Worm (Caenorhabditis elegans) whole organism, L1 larva: ENCODE results near the gene nlp-18.

Source experiments
- C16A3.4 ChIP-seq: fragments of 150-350 bp; optimal IDR thresholded peaks from 2 replicates; lab custom pipeline; 2014; ENCODE audit warnings: missing biosample characterization, missing genetic modification characterization
- blmp-1 ChIP-seq: fragments of 150-350 bp; optimal IDR thresholded peaks from 2 replicates; lab custom pipeline; 2014; ENCODE audit warnings: missing biosample characterization, missing genetic modification characterization
- ceh-82 ChIP-seq, 3 experiments: fragments of 150-350 bp in 1 of 3; sonication (generic microtip) in 2 of 3; optimal IDR thresholded peaks; 2 replicates each; lab custom pipeline; 2014 to 2017; ENCODE audit warnings: missing biosample characterization in 3 of 3, missing genetic modification characterization in 3 of 3
- ceh-88 ChIP-seq: fragments of 200-800 bp; sonication (Bioruptor generic); IDR thresholded peaks from 2 replicates; pipeline ENCODE4 v1.3.6; 2022; ENCODE audit warnings: missing genetic modification characterization, missing compliant biosample characterization
- dpl-1 ChIP-seq, 3 experiments: fragments of 150-350 bp in 2 of 3; sonication (generic microtip) in 1 of 3; optimal IDR thresholded peaks; 2 replicates each; lab custom pipeline; 2014 to 2017; ENCODE audit warnings: missing biosample characterization in 3 of 3, missing genetic modification characterization in 3 of 3, missing genetic modification reagents in 3 of 3
- dsc-1 ChIP-seq: sonication (generic microtip); optimal IDR thresholded peaks from 2 replicates; lab custom pipeline; 2016; ENCODE audit warnings: mild to moderate bottlenecking, missing genetic modification characterization, missing compliant biosample characterization
- efl-1 ChIP-seq, 4 experiments: fragments of 150-350 bp; optimal IDR thresholded peaks in 3 of 4; peaks in 1 of 4; 1 replicate in 1 of 4; 2 replicates in 3 of 4; lab custom pipeline; 2014; ENCODE audit warnings: missing biosample characterization in 2 of 4, missing genetic modification characterization in 2 of 4, missing genetic modification reagents in 2 of 4
- egl-13 ChIP-seq: sonication (generic microtip); optimal IDR thresholded peaks from 2 replicates; lab custom pipeline; 2016; ENCODE audit warnings: missing genotype, missing genetic modification reagents, missing genetic modification characterization, missing compliant biosample characterization
- egl-27 ChIP-seq, 2 experiments: fragments of 150-350 bp in 1 of 2; sonication (generic microtip); optimal IDR thresholded peaks; 3 replicates each; lab custom pipeline; 2017 to 2018; ENCODE audit warnings: missing biosample characterization in 2 of 2, missing genetic modification characterization in 2 of 2, missing genetic modification reagents in 2 of 2
- elt-3 ChIP-seq, 6 experiments: fragments of 150-350 bp in 1 of 6; sonication (generic microtip); optimal IDR thresholded peaks; 2 replicates each; lab custom pipeline; 2017 to 2018; ENCODE audit warnings: missing biosample characterization in 6 of 6, missing genetic modification characterization in 6 of 6, inconsistent platforms in 1 of 6
- fkh-8 ChIP-seq: sonication (generic microtip); optimal IDR thresholded peaks from 2 replicates; lab custom pipeline; 2016; ENCODE audit warnings: mild to moderate bottlenecking, missing genetic modification characterization, missing compliant biosample characterization
- grh-1 ChIP-seq: fragments of 200-800 bp; sonication (Bioruptor generic); IDR thresholded peaks from 2 replicates; pipeline ENCODE4 v1.3.6; 2022; ENCODE audit warnings: missing genetic modification reagents, missing genetic modification characterization, missing compliant biosample characterization
- hpl-2 ChIP-seq: fragments of 150-350 bp; optimal IDR thresholded peaks from 2 replicates; lab custom pipeline; 2014; ENCODE audit warnings: missing biosample characterization, missing genetic modification reagents, missing genetic modification characterization
- irx-1 ChIP-seq: sonication (generic microtip); optimal IDR thresholded peaks from 2 replicates; lab custom pipeline; 2016; ENCODE audit warnings: missing genetic modification characterization, missing compliant biosample characterization
- isw-1 ChIP-seq: fragments of 200-800 bp; sonication (Bioruptor generic); IDR thresholded peaks from 2 replicates; pipeline ENCODE4 v1.3.6; 2022; ENCODE audit warnings: missing genetic modification characterization, missing compliant biosample characterization
- lin-14 ChIP-seq: fragments of 200-800 bp; sonication (Bioruptor generic); optimal IDR thresholded peaks from 2 replicates; lab custom pipeline; 2018; ENCODE audit warnings: mild to moderate bottlenecking, missing genetic modification characterization, moderate library complexity, missing compliant biosample characterization
- lin-15B ChIP-seq: fragments of 150-350 bp; sonication (generic microtip); optimal IDR thresholded peaks from 3 replicates; lab custom pipeline; 2014; ENCODE audit warnings: missing biosample characterization, missing genetic modification characterization
- lin-35 ChIP-seq, 2 experiments: fragments of 150-350 bp; optimal IDR thresholded peaks; 2 replicates each; lab custom pipeline; 2014; ENCODE audit warnings: missing biosample characterization in 2 of 2, missing genetic modification characterization in 2 of 2, missing genetic modification reagents in 2 of 2
- lin-39 ChIP-seq: fragments of 150-350 bp; optimal IDR thresholded peaks from 2 replicates; lab custom pipeline; 2014; ENCODE audit warnings: missing biosample characterization, missing genetic modification reagents, missing genetic modification characterization
- lir-3 ChIP-seq: sonication (generic microtip); optimal IDR thresholded peaks from 2 replicates; lab custom pipeline; 2016; ENCODE audit warnings: mild to moderate bottlenecking, missing genetic modification characterization, moderate library complexity, missing compliant biosample characterization; ENCODE audit not compliant: poor library complexity
- lsy-2 ChIP-seq, 2 experiments: fragments of 150-350 bp; optimal IDR thresholded peaks; 2 replicates each; lab custom pipeline; 2014; ENCODE audit warnings: missing biosample characterization in 2 of 2, missing genetic modification characterization in 2 of 2
- mab-9 ChIP-seq: fragments of 200-800 bp; sonication (Bioruptor generic); IDR thresholded peaks from 2 replicates; pipeline ENCODE4 v1.3.6; 2022; ENCODE audit warnings: missing genetic modification reagents, missing genetic modification characterization, missing compliant biosample characterization
- mdl-1 ChIP-seq, 2 experiments: fragments of 150-350 bp; optimal IDR thresholded peaks; 2 replicates each; lab custom pipeline; 2014 to 2017; ENCODE audit warnings: missing biosample characterization in 2 of 2, missing genetic modification characterization in 2 of 2, inconsistent platforms in 1 of 2
- mep-1 ChIP-seq: fragments of 150-350 bp; optimal IDR thresholded peaks from 2 replicates; lab custom pipeline; 2014; ENCODE audit warnings: missing biosample characterization, missing genetic modification characterization
- nhr-20 ChIP-seq: sonication (generic microtip); optimal IDR thresholded peaks from 2 replicates; lab custom pipeline; 2016; ENCODE audit warnings: mild to moderate bottlenecking, missing genetic modification characterization, missing compliant biosample characterization
- nhr-237 ChIP-seq: fragments of 150-350 bp; optimal IDR thresholded peaks from 2 replicates; lab custom pipeline; 2014; ENCODE audit warnings: missing biosample characterization, missing genetic modification characterization
- nhr-47 ChIP-seq: sonication (generic microtip); optimal IDR thresholded peaks from 2 replicates; lab custom pipeline; 2016; ENCODE audit warnings: mild to moderate bottlenecking, missing genetic modification characterization, moderate library complexity, missing compliant biosample characterization
- nhr-71 ChIP-seq: sonication (generic microtip); optimal IDR thresholded peaks from 2 replicates; lab custom pipeline; 2016; ENCODE audit warnings: mild to moderate bottlenecking, missing genetic modification characterization, moderate library complexity, missing compliant biosample characterization
- nhr-76 ChIP-seq: sonication (generic microtip); optimal IDR thresholded peaks from 2 replicates; lab custom pipeline; 2017; ENCODE audit warnings: missing biosample characterization, missing genetic modification characterization
- nhr-84 ChIP-seq: sonication (generic microtip); optimal IDR thresholded peaks from 2 replicates; lab custom pipeline; 2017; ENCODE audit warnings: missing biosample characterization, missing genetic modification characterization
- nhr-85 ChIP-seq: sonication (generic microtip); peaks from one replicate; lab custom pipeline; 2016; ENCODE audit warnings: missing genetic modification characterization, inconsistent platforms, missing compliant biosample characterization
- nhr-90 ChIP-seq: sonication (generic microtip); optimal IDR thresholded peaks from 2 replicates; lab custom pipeline; 2016; ENCODE audit warnings: mild to moderate bottlenecking, missing genetic modification characterization, missing compliant biosample characterization; ENCODE audit not compliant: poor library complexity
- pax-3 ChIP-seq: fragments of 200-800 bp; sonication (Bioruptor generic); optimal IDR thresholded peaks from 2 replicates; lab custom pipeline; 2018; ENCODE audit warnings: mild to moderate bottlenecking, missing genetic modification characterization, moderate library complexity, missing compliant biosample characterization
- pqm-1 ChIP-seq: sonication (generic microtip); optimal IDR thresholded peaks from 3 replicates; lab custom pipeline; 2017; ENCODE audit warnings: missing biosample characterization, missing genetic modification characterization
- rnt-1 ChIP-seq: sonication (generic microtip); optimal IDR thresholded peaks from 2 replicates; lab custom pipeline; 2016; ENCODE audit warnings: mild to moderate bottlenecking, missing genetic modification characterization, moderate library complexity, missing compliant biosample characterization
- skn-1 ChIP-seq: fragments of 150-350 bp; optimal IDR thresholded peaks from 2 replicates; lab custom pipeline; 2014; ENCODE audit warnings: missing biosample characterization, missing genetic modification characterization
- snu-23 ChIP-seq: sonication (generic microtip); optimal IDR thresholded peaks from 2 replicates; lab custom pipeline; 2016; ENCODE audit warnings: missing genetic modification characterization, missing compliant biosample characterization
- sox-4 ChIP-seq: sonication (generic microtip); optimal IDR thresholded peaks from 2 replicates; lab custom pipeline; 2016; ENCODE audit warnings: missing genetic modification characterization, missing compliant biosample characterization
- swsn-7 ChIP-seq: sonication (generic microtip); optimal IDR thresholded peaks from 2 replicates; lab custom pipeline; 2016; ENCODE audit warnings: missing genetic modification characterization, missing compliant biosample characterization
- tbx-2 ChIP-seq: sonication (generic microtip); optimal IDR thresholded peaks from 2 replicates; lab custom pipeline; 2016; ENCODE audit warnings: missing genetic modification characterization, missing compliant biosample characterization
- tlp-1 ChIP-seq: fragments of 150-350 bp; optimal IDR thresholded peaks from 2 replicates; lab custom pipeline; 2014; ENCODE audit warnings: missing biosample characterization, missing genetic modification characterization
- unc-130 ChIP-seq: fragments of 150-350 bp; optimal IDR thresholded peaks from 2 replicates; lab custom pipeline; 2017; ENCODE audit warnings: missing biosample characterization, missing genetic modification characterization, inconsistent platforms
- xbp-1 ChIP-seq: sonication (generic microtip); optimal IDR thresholded peaks from 2 replicates; lab custom pipeline; 2016; ENCODE audit warnings: missing genetic modification characterization, missing compliant biosample characterization
- zag-1 ChIP-seq: fragments of 150-350 bp; optimal IDR thresholded peaks from 2 replicates; lab custom pipeline; 2014; ENCODE audit warnings: missing biosample characterization, missing genetic modification characterization
- zip-4 ChIP-seq: fragments of 200-800 bp; sonication (Bioruptor generic); optimal IDR thresholded peaks from 2 replicates; lab custom pipeline; 2018; ENCODE audit warnings: mild to moderate bottlenecking, missing genetic modification characterization, moderate library complexity, missing compliant biosample characterization

nlp-18 gene

ce11 chrII:11052526-11052925, 22.3 kb upstream of the nlp-18 start:
- TF ChIP-seq sox-4 (tag; lab: Kevin White, UChicago) = no peak
- no peak for TF ChIP-seq grh-1
- no peak for TF ChIP-seq nhr-76 (tag; lab: Kevin White, UChicago)
- TF ChIP-seq nhr-20 = no peak
- TF ChIP-seq snu-23 (GFP tag; lab: Kevin White, UChicago) = no peak
- no peak for TF ChIP-seq mab-9
- TF ChIP-seq rnt-1 (tag; lab: Kevin White, UChicago) = no peak
- TF ChIP-seq irx-1 (tag; lab: Kevin White, UChicago) = no peak
- no peak for TF ChIP-seq fkh-8 (tag; lab: Kevin White, UChicago)
- TF ChIP-seq nhr-237 (tag; lab: Kevin White, UChicago) = no peak
- no peak for TF ChIP-seq dsc-1
- no peak for TF ChIP-seq nhr-85
- TF ChIP-seq pax-3 (tag; lab: Kevin White, UChicago) = no peak
- no peak for TF ChIP-seq tlp-1 (tag; lab: Kevin White, UChicago)

DNA sequence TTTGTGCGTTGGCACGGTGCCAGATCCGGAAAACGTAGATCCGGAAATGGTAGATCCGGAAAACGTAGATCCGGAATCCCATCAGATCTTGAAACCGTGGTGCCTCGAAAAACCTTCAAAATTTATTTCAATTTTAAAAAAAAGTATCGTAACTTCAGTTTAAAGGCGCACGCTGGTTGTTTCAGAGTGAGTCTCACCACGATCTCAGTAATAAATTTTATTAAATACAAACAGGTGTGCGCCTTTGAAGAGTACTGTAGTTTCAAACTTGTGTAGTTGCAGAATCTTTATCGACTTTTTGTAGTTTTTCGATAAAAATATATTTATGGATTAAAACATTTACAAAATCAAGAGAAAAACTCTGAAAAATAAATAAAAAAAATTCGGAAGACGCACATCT, 20.5 kb upstream of the nlp-18 start:
- no peak for TF ChIP-seq zag-1 (tag; lab: Kevin White, UChicago)
- no peak for TF ChIP-seq egl-27 (tag; optimal IDR thresholded peaks at IDR 0.05; lab: Kevin White, UChicago)
- no peak for TF ChIP-seq nhr-76 (tag; lab: Kevin White, UChicago)
- no peak for TF ChIP-seq nhr-84 (tag; lab: Kevin White, UChicago)
- TF ChIP-seq efl-1 (optimal IDR thresholded peaks at IDR 0.05; lab: Kevin White, UChicago) = no peak
- no peak for TF ChIP-seq efl-1 (GFP tag; optimal IDR thresholded peaks at IDR 0.05 in 1 of 2; lab: Kevin White, UChicago)
- no peak for TF ChIP-seq ceh-88 (GFP tag; lab: Robert Waterston, UW)

DNA sequence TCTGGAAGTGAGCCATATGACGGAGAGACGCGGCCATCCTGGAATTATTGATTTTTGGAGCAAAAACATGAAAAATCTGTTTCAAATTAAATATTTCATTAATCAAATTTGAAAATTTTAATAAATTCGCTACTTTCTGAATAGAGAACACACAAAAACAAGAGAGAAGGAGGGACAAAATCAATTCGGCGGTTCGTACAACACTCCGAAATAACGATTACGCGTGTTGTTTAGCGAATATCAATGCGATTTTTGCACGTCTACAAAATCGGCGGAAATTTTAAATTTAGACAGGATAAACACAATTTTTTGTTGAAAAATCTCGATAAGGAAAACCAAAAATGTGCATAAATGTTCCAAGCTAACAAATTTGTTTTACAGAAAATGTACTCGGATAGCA, 19.7 kb upstream of the nlp-18 start, which contains the start of the genes sdhd-1 and ilkp-1:
TSS of gene sdhd-1 (minus strand) at position 38 of the 400 bp plus-strand sequence.
TSS of gene ilkp-1 (plus strand) at position 380 of the 400 bp plus-strand sequence.
- TF ChIP-seq unc-130 (tag; lab: Kevin White, UChicago) (peak; percentile 18), C16A3.4 (tag; lab: Kevin White, UChicago) (peak; percentile 67), nhr-20 (peak; percentile 34), nhr-90 (tag; lab: Kevin White, UChicago) (peak; percentile 26), lin-39 (tag; lab: Kevin White, UChicago) (peak; percentile 2), egl-27 (tag; optimal IDR thresholded peaks at IDR 0.05; lab: Kevin White, UChicago) (no peak), ceh-82 (tag; optimal IDR thresholded peaks at IDR 0.05; lab: Kevin White, UChicago) (peak in 1 of 3 experiments; percentile 31), isw-1 (no peak), tbx-2 (tag; lab: Kevin White, UChicago) (peak; percentile 30), mdl-1 (tag; optimal IDR thresholded peaks at IDR 0.05; lab: Kevin White, UChicago) (peak in 1 of 2 experiments; percentile 31), rnt-1 (tag; lab: Kevin White, UChicago) (peak; percentile 19), dsc-1 (peak; percentile 38), zip-4 (GFP tag; lab: Kevin White, UChicago) (no peak), swsn-7 (tag; lab: Kevin White, UChicago) (peak; percentile 34), pqm-1 (no peak), skn-1 (tag; lab: Kevin White, UChicago) (peak; percentile 32), blmp-1 (tag; lab: Kevin White, UChicago) (peak; percentile 74), xbp-1 (peak; percentile 19), efl-1 (optimal IDR thresholded peaks at IDR 0.05; lab: Kevin White, UChicago) (peak; percentile 43 to 84), efl-1 (GFP tag; optimal IDR thresholded peaks at IDR 0.05 in 1 of 2; lab: Kevin White, UChicago) (peak; percentile 85 to 97), hpl-2 (GFP tag; lab: Kevin White, UChicago) (no peak), lsy-2 (tag; optimal IDR thresholded peaks at IDR 0.05; lab: Kevin White, UChicago) (peak; percentile 53 to 79), mep-1 (peak; percentile 69), lin-14 (peak; percentile 68), snu-23 (GFP tag; lab: Kevin White, UChicago) (peak; percentile 67), lin-35 (GFP tag; optimal IDR thresholded peaks at IDR 0.05; lab: Kevin White, UChicago) (peak; percentile 83 to 90), nhr-71 (peak; percentile 59), lin-15B (tag; lab: Kevin White, UChicago) (peak; percentile 6), elt-3 (tag; optimal IDR thresholded peaks at IDR 0.05; lab: Kevin White, UChicago) (peak in 1 of 6 experiments; percentile 54), lir-3 (tag; lab: Kevin White, UChicago) (peak; percentile 31), nhr-237 (tag; lab: Kevin White, UChicago) (no peak), dpl-1 (GFP tag; optimal IDR thresholded peaks at IDR 0.05; lab: Kevin White, UChicago) (peak; percentile 74 to 86 (median 77)), nhr-47 (tag; lab: Kevin White, UChicago) (peak; percentile 47), egl-13 (no peak)
